Fruit fly (Drosophila melanogaster): ENCODE measurements around the gene CG7208.

Gene CG7208

DNA sequence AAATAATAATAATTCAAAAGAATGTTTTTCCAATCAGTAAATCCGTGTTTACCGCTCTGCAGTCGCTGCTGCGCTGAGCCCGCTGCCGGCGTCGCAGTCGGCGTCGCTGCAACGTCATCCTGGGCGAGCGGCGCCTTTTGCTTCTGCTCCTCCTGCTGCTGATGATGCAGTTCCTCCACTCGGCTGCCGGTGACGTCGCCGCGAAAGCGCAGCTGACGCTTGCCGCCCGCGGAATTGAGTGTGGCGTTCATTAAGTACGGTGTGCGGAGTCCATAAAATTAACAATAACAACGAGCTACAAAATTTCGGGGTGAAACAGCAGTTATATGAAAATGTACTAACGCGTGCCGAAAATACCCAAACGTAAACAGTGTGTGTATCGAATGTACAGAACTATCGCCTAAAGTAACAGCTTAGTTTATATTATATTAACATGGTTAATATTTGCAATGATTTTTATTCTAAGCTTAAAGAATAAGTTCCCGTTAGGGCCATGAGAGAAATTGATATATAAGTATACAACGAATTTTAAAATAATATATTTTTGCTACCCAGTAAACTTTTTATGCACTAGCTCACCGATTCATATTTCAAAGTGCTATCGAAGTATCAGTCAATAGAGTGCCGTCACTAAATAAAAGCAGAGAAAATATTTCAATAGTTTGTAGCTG is 21.3 kb downstream of the CG7208 start, which contains the start of the genes CG7218 and Cbp20 (continued):
- TF ChIP-seq chinmo (GFP tag; IDR thresholded peaks at IDR 0.05; ENCODE audit: partially characterized antibody) (peak; percentile 83; the same call in 2 of the 4 replicates), CG3163 (GFP tag; optimal IDR thresholded peaks at IDR 0.05) (peak; percentile 9), org-1 (GFP tag; optimal IDR thresholded peaks at IDR 0.05) (no peak), crol (GFP tag; IDR thresholded peaks at IDR 0.05) (no peak), CG7271 (tag; optimal IDR thresholded peaks at IDR 0.05) (peak; percentile 28), usp (GFP tag; optimal IDR thresholded peaks at IDR 0.05) (no peak), gfzf (GFP tag; optimal IDR thresholded peaks at IDR 0.05) (peak; percentile 73), ewg (GFP tag; optimal IDR thresholded peaks at IDR 0.05) (no peak), jigr1 (GFP tag; IDR thresholded peaks at IDR 0.05) (0 out of 3 replicates have a peak, but pooled peaks have one; percentile 23), otp (GFP tag; IDR thresholded peaks at IDR 0.05) (peak; percentile 12; the same call in 1 of the 3 replicates), CG18599 (GFP tag; optimal IDR thresholded peaks at IDR 0.05) (peak; percentile 71), NK7.1 (GFP tag; optimal IDR thresholded peaks at IDR 0.05) (no peak), pfk (GFP tag; optimal IDR thresholded peaks at IDR 0.05) (no peak), CG1024 (GFP tag; IDR thresholded peaks at IDR 0.05) (peak; percentile 56; the same call in 1 of the 2 replicates), Hr3 (GFP tag; optimal IDR thresholded peaks at IDR 0.05) (peak; percentile 76), sisA (GFP tag; IDR thresholded peaks at IDR 0.05) (peak; percentile 68), Ssrp (tag; optimal IDR thresholded peaks at IDR 0.05) (peak; percentile 49), CG4617 (GFP tag; optimal IDR thresholded peaks at IDR 0.05; ENCODE audit: borderline replicate concordance) (peak; percentile 83), C15 (GFP tag; IDR thresholded peaks at IDR 0.05) (0 out of 3 replicates have a peak, but pooled peaks have one; percentile 5), HmgZ (tag; optimal IDR thresholded peaks at IDR 0.05) (peak; percentile 65), Trl (optimal IDR thresholded peaks at IDR 0.05) (no peak), Trl (GFP tag; optimal IDR thresholded peaks at IDR 0.05) (peak; percentile 58), MBD-R2 (GFP tag; IDR thresholded peaks at IDR 0.05) (peak; percentile 83), CG11398 (GFP tag; optimal IDR thresholded peaks at IDR 0.05) (no peak), mirr (GFP tag; optimal IDR thresholded peaks at IDR 0.05) (no peak), amos (GFP tag; IDR thresholded peaks at IDR 0.05; ENCODE audit: partially characterized antibody) (peak; percentile 81), pan (optimal IDR thresholded peaks at IDR 0.05) (no peak), pan (GFP tag; optimal IDR thresholded peaks at IDR 0.05 in 1 of 2, IDR thresholded peaks at IDR 0.05 in 1 of 2) (peak in 1 of 2 experiments; percentile 82), sr (GFP tag; IDR thresholded peaks at IDR 0.05) (no peak), chn (GFP tag; optimal IDR thresholded peaks at IDR 0.05) (peak; percentile 62), crp (GFP tag; optimal IDR thresholded peaks at IDR 0.05) (peak in 1 of 2 experiments; percentile 73), al (GFP tag; IDR thresholded peaks at IDR 0.05) (peak; percentile 79), CG8089 (GFP tag; optimal IDR thresholded peaks at IDR 0.05) (peak; percentile 10), yki (optimal IDR thresholded peaks at IDR 0.05) (no peak), ttk (GFP tag; IDR thresholded peaks at IDR 0.05) (peak; percentile 59; the same call in 1 of the 2 replicates), CG4854 (GFP tag; optimal IDR thresholded peaks at IDR 0.05) (peak; percentile 26), CG8359 (GFP tag; optimal IDR thresholded peaks at IDR 0.05; ENCODE audit: borderline replicate concordance) (no peak), CG7745 (tag; optimal IDR thresholded peaks at IDR 0.05) (no peak), YL-1 (GFP tag; optimal IDR thresholded peaks at IDR 0.05) (peak; percentile 79), CG7963 (GFP tag; IDR thresholded peaks at IDR 0.05; ENCODE audit: partially characterized antibody) (peak; percentile 65; the same call in 2 of the 3 replicates), Fer2 (tag; optimal IDR thresholded peaks at IDR 0.05) (peak; percentile 56), row (GFP tag; IDR thresholded peaks at IDR 0.05) (peak; percentile 91), CG12219 (GFP tag; optimal IDR thresholded peaks at IDR 0.05) (peak; percentile 24), luna (GFP tag; optimal IDR thresholded peaks at IDR 0.05) (peak; percentile 14), pzg (GFP tag; optimal IDR thresholded peaks at IDR 0.05) (peak; percentile 69), slou (GFP tag; optimal IDR thresholded peaks at IDR 0.05) (peak; percentile 44), CG10366 (GFP tag; IDR thresholded peaks at IDR 0.05) (peak; percentile 52; the same call in 1 of the 2 replicates), fru (optimal IDR thresholded peaks at IDR 0.05) (no peak), rib (GFP tag; IDR thresholded peaks at IDR 0.05) (peak; percentile 62; the same call in 1 of the 2 replicates), B-H1 (GFP tag; IDR thresholded peaks at IDR 0.05) (peak; percentile 66)
